Worm (Caenorhabditis elegans): ENCODE results near the gene C04H5.7.

DNA sequence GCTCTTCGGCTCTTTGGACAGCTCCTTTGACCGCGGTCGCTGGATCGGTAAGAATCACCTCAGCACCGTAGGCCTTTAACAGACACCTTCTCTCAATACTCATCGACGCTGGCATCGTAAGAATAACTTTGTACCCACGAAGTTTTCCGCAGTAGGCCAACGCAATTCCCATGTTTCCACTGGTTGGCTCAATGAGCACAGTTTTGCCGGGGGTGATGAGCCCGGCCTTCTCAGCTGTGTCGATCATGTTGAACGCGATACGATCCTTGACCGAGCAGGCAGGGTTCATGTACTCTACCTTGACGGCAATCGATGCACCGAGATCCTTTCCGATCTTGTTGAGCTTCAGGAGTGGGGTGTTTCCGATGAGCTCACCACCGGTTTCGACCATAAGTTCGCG lies 43.7 kb upstream of the C04H5.7 start:
- TF ChIP-seq dao-5 (tag; optimal IDR thresholded peaks at IDR 0.05) (no peak), him-1 (tag; optimal IDR thresholded peaks at IDR 0.05) (no peak), W03F9.2 (tag; optimal IDR thresholded peaks at IDR 0.05) (no peak)
